Worm (Caenorhabditis elegans) whole organism, young adult: ENCODE data around the gene F54C8.7.

Source experiments
- Y67H2A.10 ChIP-seq: fragments of 200-800 bp; sonication (Bioruptor generic); conservative IDR thresholded peaks from 2 replicates; pipeline ENCODE4 v1.3.6; 2022; ENCODE audit warnings: missing genetic modification reagents, missing genetic modification characterization, missing compliant biosample characterization
- fkh-3 ChIP-seq: sonication (generic microtip); optimal IDR thresholded peaks from 2 replicates; lab custom pipeline; 2016; ENCODE audit warnings: mild to moderate bottlenecking, missing genetic modification characterization, missing compliant biosample characterization
- lsy-27 ChIP-seq: sonication (generic microtip); optimal IDR thresholded peaks from 2 replicates; lab custom pipeline; 2017; ENCODE audit warnings: missing genetic modification characterization, mild to moderate bottlenecking, missing compliant biosample characterization, antibody characterized with exemption, missing genotype, borderline replicate concordance; ENCODE audit not compliant: insufficient read depth
- nhr-120 ChIP-seq: fragments of 200-800 bp; sonication (Bioruptor generic); IDR thresholded peaks from 2 replicates; pipeline ENCODE4 v1.3.6; 2022; ENCODE audit warnings: missing genetic modification characterization, missing compliant biosample characterization
- unc-62 ChIP-seq: fragments of 150-350 bp; optimal IDR thresholded peaks from 2 replicates; lab custom pipeline; 2014; ENCODE audit warnings: missing biosample characterization, missing genetic modification reagents, missing genetic modification characterization

ce11 chrIII:9500267-9500666 is 46.4 kb upstream of the F54C8.7 start, which contains the start of gene sod-4:
- TF ChIP-seq Y67H2A.10 (GFP tag; lab: Robert Waterston, UW) (no peak), lsy-27 (tag; lab: Kevin White, UChicago) (no peak), nhr-120 (GFP tag; lab: Robert Waterston, UW) (no peak), unc-62 (no peak), fkh-3 (tag; lab: Kevin White, UChicago) (no peak)
